Fruit fly (Drosophila melanogaster) whole organism, embryonic: ENCODE data around the gene aru.

ENCODE experiments used
- Antp ChIP-seq: fragments of 200-800 bp; sonication (Bioruptor generic); optimal IDR thresholded peaks from 3 replicates; lab custom pipeline; 2016; ENCODE audit warnings: missing biosample characterization, missing genetic modification characterization
- CG10366 ChIP-seq: fragments of 200-800 bp; sonication (Bioruptor generic); IDR thresholded peaks from 2 replicates; pipeline ENCODE4 v1.3.6; 2022; ENCODE audit warnings: missing biosample characterization, missing genetic modification characterization
- CG10979 ChIP-seq: fragments of 200-800 bp; sonication (Bioruptor generic); optimal IDR thresholded peaks from 2 replicates; lab custom pipeline; 2018; ENCODE audit warnings: missing biosample characterization, mild to moderate bottlenecking, missing genetic modification characterization, moderate library complexity
- CG11696 ChIP-seq: fragments of 200-800 bp; sonication (Bioruptor generic); IDR thresholded peaks from 2 replicates; pipeline ENCODE4 v1.3.6; 2022; ENCODE audit warnings: missing biosample characterization, missing genetic modification characterization
- CG12391 ChIP-seq: fragments of 200-800 bp; sonication (Bioruptor generic); optimal IDR thresholded peaks from 3 replicates; lab custom pipeline; 2018; ENCODE audit warnings: missing biosample characterization, mild to moderate bottlenecking, missing genetic modification characterization, moderate library complexity
- CG14441 ChIP-seq: fragments of 200-800 bp; sonication (Bioruptor generic); IDR thresholded peaks from 2 replicates; pipeline ENCODE4 v1.3.6; 2022; ENCODE audit warnings: missing biosample characterization, missing genetic modification characterization
- CG1647 ChIP-seq: fragments of 200-800 bp; sonication (Bioruptor generic); optimal IDR thresholded peaks from 3 replicates; lab custom pipeline; 2016; ENCODE audit warnings: missing biosample characterization, missing genetic modification characterization
- CG18599 ChIP-seq: fragments of 200-800 bp; sonication (Bioruptor generic); optimal IDR thresholded peaks from 3 replicates; lab custom pipeline; 2017; ENCODE audit warnings: missing biosample characterization, missing genetic modification characterization, mild to moderate bottlenecking, moderate library complexity, missing genetic modification reagents
- CG2199 ChIP-seq: fragments of 200-800 bp; sonication (Bioruptor generic); IDR thresholded peaks from 3 replicates; pipeline ENCODE4 v1.3.6; 2022; ENCODE audit warnings: missing biosample characterization, missing genetic modification characterization
- CG30020 ChIP-seq: fragments of 200-800 bp; optimal IDR thresholded peaks from 2 replicates; lab custom pipeline; 2019; ENCODE audit warnings: missing biosample characterization, mild to moderate bottlenecking, missing genetic modification characterization, moderate library complexity
- CG32532 ChIP-seq: fragments of 200-800 bp; sonication (Bioruptor generic); IDR thresholded peaks from 2 replicates; pipeline ENCODE4 v1.3.6; 2022; ENCODE audit warnings: missing biosample characterization, missing genetic modification characterization
- CG32772 ChIP-seq: fragments of 200-800 bp; sonication (Bioruptor generic); IDR thresholded peaks from 2 replicates; pipeline ENCODE4 v1.3.6; 2022; ENCODE audit warnings: missing biosample characterization, missing genetic modification characterization
- CG34422 ChIP-seq: fragments of 200-800 bp; sonication (Bioruptor generic); IDR thresholded peaks from 3 replicates; pipeline ENCODE4 v1.3.6; 2022; ENCODE audit warnings: missing biosample characterization, missing genetic modification characterization
- CG4404 ChIP-seq: fragments of 200-800 bp; sonication (Bioruptor generic); IDR thresholded peaks from 2 replicates; pipeline ENCODE4 v1.3.6; 2022; ENCODE audit warnings: missing biosample characterization, missing genetic modification characterization
- CG4617 ChIP-seq: fragments of 200-800 bp; sonication (Bioruptor generic); optimal IDR thresholded peaks from 3 replicates; lab custom pipeline; 2016; ENCODE audit warnings: missing biosample characterization, missing genetic modification characterization, borderline replicate concordance
- CG4820 ChIP-seq: fragments of 200-800 bp; sonication (Bioruptor generic); optimal IDR thresholded peaks from 3 replicates; lab custom pipeline; 2016; ENCODE audit warnings: missing biosample characterization, missing genetic modification characterization
- CG7271 ChIP-seq: fragments of 200-800 bp; sonication (Bioruptor generic); optimal IDR thresholded peaks from 2 replicates; lab custom pipeline; 2018; ENCODE audit warnings: missing biosample characterization, mild to moderate bottlenecking, missing genetic modification characterization, moderate library complexity
- Dfd ChIP-seq, 2 experiments: fragments of >200 bp; optimal IDR thresholded peaks; 2 replicates each; lab custom pipeline; 2017; ENCODE audit warnings: missing biosample characterization in 2 of 2, missing genetic modification characterization in 2 of 2
- Dp ChIP-seq: fragments of 200-800 bp; sonication (Bioruptor generic); optimal IDR thresholded peaks from 2 replicates; lab custom pipeline; 2018; ENCODE audit warnings: missing biosample characterization, mild to moderate bottlenecking, missing genetic modification characterization, moderate library complexity
- Ets65A ChIP-seq: fragments of 200-800 bp; sonication (Bioruptor generic); peaks from one replicate; lab custom pipeline; 2016; ENCODE audit warnings: missing biosample characterization, missing genetic modification characterization
- Gug ChIP-seq: fragments of 200-800 bp; sonication (Bioruptor generic); IDR thresholded peaks from 4 replicates; pipeline ENCODE4 v1.3.6; 2022; ENCODE audit warnings: missing biosample characterization, missing genetic modification characterization
- HLH54F ChIP-seq: fragments of 200-800 bp; sonication (Bioruptor generic); optimal IDR thresholded peaks from 3 replicates; lab custom pipeline; 2016; ENCODE audit warnings: missing biosample characterization, missing genetic modification characterization
- Mad ChIP-seq: fragments of 200-800 bp; sonication (Bioruptor generic); optimal IDR thresholded peaks from 2 replicates; lab custom pipeline; 2016; ENCODE audit warnings: missing biosample characterization, missing genetic modification characterization
- Meics ChIP-seq: fragments of 200-800 bp; sonication (Bioruptor generic); optimal IDR thresholded peaks from 2 replicates; lab custom pipeline; 2017; ENCODE audit warnings: missing biosample characterization, mild to moderate bottlenecking, missing genetic modification characterization
- Myb ChIP-seq: fragments of 200-800 bp; sonication (Bioruptor generic); optimal IDR thresholded peaks from 2 replicates; lab custom pipeline; 2016; ENCODE audit warnings: missing biosample characterization, missing genetic modification characterization
- NFAT ChIP-seq: fragments of 200-800 bp; sonication (Bioruptor generic); IDR thresholded peaks from 2 replicates; pipeline ENCODE4 v1.3.6; 2022; ENCODE audit warnings: missing biosample characterization, missing genetic modification characterization
- Rfx ChIP-seq: fragments of 200-800 bp; sonication (Bioruptor generic); IDR thresholded peaks from 2 replicates; pipeline ENCODE4 v1.3.6; 2022; ENCODE audit warnings: missing biosample characterization, missing genetic modification characterization
- Sry-δ ChIP-seq: fragments of 200-800 bp; sonication (Bioruptor generic); optimal IDR thresholded peaks from 2 replicates; lab custom pipeline; 2016; ENCODE audit warnings: missing biosample characterization, missing genetic modification characterization
- Taf1 ChIP-seq: fragments of 200-800 bp; sonication (Bioruptor generic); IDR thresholded peaks from 2 replicates; pipeline ENCODE4 v1.3.6; 2022; ENCODE audit warnings: missing biosample characterization, missing genetic modification characterization
- br ChIP-seq: fragments of >200 bp; optimal IDR thresholded peaks from 2 replicates; lab custom pipeline; 2017
- chinmo ChIP-seq: fragments of 200-800 bp; sonication (Bioruptor generic); IDR thresholded peaks from 4 replicates; pipeline ENCODE4 v1.3.6; 2022; ENCODE audit warnings: missing biosample characterization, missing genetic modification characterization; ENCODE audit not compliant: partially characterized antibody
- fd96Cb ChIP-seq: fragments of 200-800 bp; sonication (Bioruptor generic); optimal IDR thresholded peaks from 2 replicates; lab custom pipeline; 2018; ENCODE audit warnings: missing biosample characterization, mild to moderate bottlenecking, missing genetic modification characterization, moderate library complexity
- gt ChIP-seq: fragments of 200-800 bp; sonication (Bioruptor generic); IDR thresholded peaks from 2 replicates; pipeline ENCODE4 v1.3.6; 2022; ENCODE audit warnings: missing biosample characterization, missing genetic modification characterization
- jumu ChIP-seq: fragments of 200-800 bp; sonication (Bioruptor generic); optimal IDR thresholded peaks from 3 replicates; lab custom pipeline; 2016; ENCODE audit warnings: missing biosample characterization, missing genetic modification characterization
- kay ChIP-seq: fragments of 200-800 bp; sonication (Bioruptor generic); optimal IDR thresholded peaks from 2 replicates; lab custom pipeline; 2016; ENCODE audit warnings: missing biosample characterization, missing genetic modification characterization
- maf-S ChIP-seq: fragments of 200-800 bp; sonication (Bioruptor generic); optimal IDR thresholded peaks from 2 replicates; lab custom pipeline; 2016; ENCODE audit warnings: missing biosample characterization, missing genetic modification characterization
- nerfin-2 ChIP-seq: fragments of 200-800 bp; sonication (Bioruptor generic); IDR thresholded peaks from 2 replicates; pipeline ENCODE4 v1.3.6; 2022; ENCODE audit warnings: missing biosample characterization, missing genetic modification characterization; ENCODE audit not compliant: partially characterized antibody
- nmo ChIP-seq: fragments of 200-800 bp; sonication (Bioruptor generic); optimal IDR thresholded peaks from 2 replicates; lab custom pipeline; 2018; ENCODE audit warnings: missing biosample characterization, mild to moderate bottlenecking, missing genetic modification characterization, moderate library complexity
- pb ChIP-seq: fragments of 200-800 bp; sonication (Bioruptor generic); optimal IDR thresholded peaks from 3 replicates; lab custom pipeline; 2016; ENCODE audit warnings: missing biosample characterization, missing genetic modification characterization
- ranshi ChIP-seq: fragments of 200-800 bp; sonication (Bioruptor generic); IDR thresholded peaks from 2 replicates; pipeline ENCODE4 v1.3.6; 2022; ENCODE audit warnings: missing biosample characterization, missing genetic modification characterization
- row ChIP-seq: fragments of 200-800 bp; sonication (Bioruptor generic); IDR thresholded peaks from 3 replicates; pipeline ENCODE4 v1.3.6; 2022; ENCODE audit warnings: missing biosample characterization, missing genetic modification characterization
- scrt ChIP-seq: fragments of 200-800 bp; sonication (Bioruptor generic); optimal IDR thresholded peaks from 2 replicates; lab custom pipeline; 2018; ENCODE audit warnings: missing biosample characterization, mild to moderate bottlenecking, missing genetic modification characterization, moderate library complexity
- so ChIP-seq: fragments of 200-800 bp; sonication (Bioruptor generic); IDR thresholded peaks from 3 replicates; pipeline ENCODE4 v1.3.6; 2022; ENCODE audit warnings: missing biosample characterization, missing genetic modification characterization
- stwl ChIP-seq: fragments of 200-800 bp; sonication (Bioruptor generic); optimal IDR thresholded peaks from 3 replicates; lab custom pipeline; 2018; ENCODE audit warnings: missing biosample characterization, mild to moderate bottlenecking, missing genetic modification characterization, moderate library complexity
- sug ChIP-seq: fragments of 200-800 bp; optimal IDR thresholded peaks from 2 replicates; lab custom pipeline; 2019; ENCODE audit warnings: missing biosample characterization, mild to moderate bottlenecking, missing genetic modification characterization, moderate library complexity
- tin ChIP-seq: fragments of 200-800 bp; sonication (Bioruptor generic); optimal IDR thresholded peaks from 3 replicates; lab custom pipeline; 2016; ENCODE audit warnings: missing biosample characterization, missing genetic modification characterization
- trem ChIP-seq: fragments of 200-800 bp; optimal IDR thresholded peaks from 3 replicates; lab custom pipeline; 2019; ENCODE audit warnings: missing biosample characterization, mild to moderate bottlenecking, missing genetic modification characterization, moderate library complexity
- unc-4 ChIP-seq: fragments of 200-800 bp; sonication (Bioruptor generic); IDR thresholded peaks from 2 replicates; pipeline ENCODE4 v1.3.6; 2022; ENCODE audit warnings: missing biosample characterization, missing genetic modification characterization; ENCODE audit not compliant: partially characterized antibody
- vnd ChIP-seq: fragments of 200-800 bp; sonication (Bioruptor generic); IDR thresholded peaks from 3 replicates; pipeline ENCODE4 v1.3.6; 2022; ENCODE audit warnings: missing biosample characterization, missing genetic modification characterization; ENCODE audit not compliant: partially characterized antibody
- wor ChIP-seq: fragments of 200-800 bp; sonication (Bioruptor generic); IDR thresholded peaks from 2 replicates; pipeline ENCODE4 v1.3.6; 2022; ENCODE audit warnings: missing biosample characterization, missing genetic modification characterization
- zf30C ChIP-seq: fragments of 200-800 bp; sonication (Bioruptor generic); optimal IDR thresholded peaks from 3 replicates; lab custom pipeline; 2018; ENCODE audit warnings: missing biosample characterization, mild to moderate bottlenecking, missing genetic modification characterization

Gene aru

dm6 chr2L:845341-846004 lies 22.7 kb downstream of the aru start (continued):
- TF ChIP-seq jumu (GFP tag; lab: Kevin White, UChicago) (peak; percentile 91), Gug (GFP tag; lab: Robert Waterston, UW) (peak; percentile 88; the same call in 3 of the 4 replicates), NFAT (peak; percentile 91), CG4820 (peak; percentile 82), trem (tag; lab: Kevin White, UChicago) (peak; percentile 40), CG4404 (GFP tag; lab: Robert Waterston, UW) (peak; percentile 64), CG18599 (GFP tag; lab: Kevin White, UChicago) (peak; percentile 91), nmo (GFP tag; lab: Kevin White, UChicago) (peak; percentile 77), Sry-δ (GFP tag; lab: Kevin White, UChicago) (peak; percentile 49), scrt (GFP tag; lab: Kevin White, UChicago) (peak; percentile 83), gt (GFP tag; lab: Robert Waterston, UW) (peak; percentile 65; the same call in 1 of the 2 replicates), CG34422 (GFP tag; lab: Robert Waterston, UW) (peak; percentile 90), ranshi (GFP tag; lab: Robert Waterston, UW) (peak; percentile 87), CG7271 (no peak), Rfx (GFP tag; lab: Robert Waterston, UW) (peak; percentile 95), zf30C (GFP tag; lab: Kevin White, UChicago) (peak; percentile 64), so (GFP tag; lab: Robert Waterston, UW) (peak; percentile 91), CG32532 (GFP tag; lab: Robert Waterston, UW) (peak; percentile 94), tin (peak; percentile 80), Taf1 (GFP tag; lab: Robert Waterston, UW) (peak; percentile 76), sug (peak; percentile 75), wor (GFP tag; lab: Robert Waterston, UW) (peak; percentile 82), CG12391 (tag; lab: Kevin White, UChicago) (peak; percentile 84), CG14441 (peak; percentile 89), Ets65A (GFP tag; lab: Kevin White, UChicago) (peak; percentile 98), kay (GFP tag; lab: Kevin White, UChicago) (peak; percentile 65), row (GFP tag; lab: Robert Waterston, UW) (peak; percentile 93), pb (GFP tag; lab: Kevin White, UChicago) (peak; percentile 87), Mad (GFP tag; lab: Kevin White, UChicago) (peak; percentile 55), nerfin-2 (no peak), CG1647 (peak; percentile 88), maf-S (GFP tag; lab: Kevin White, UChicago) (peak; percentile 74), unc-4 (GFP tag; lab: Robert Waterston, UW) (no peak), stwl (tag; lab: Kevin White, UChicago) (no peak), HLH54F (peak; percentile 82), CG2199 (peak; percentile 65; the same call in 2 of the 3 replicates), chinmo (GFP tag; lab: Robert Waterston, UW) (peak; percentile 83; the same call in 3 of the 4 replicates), br (lab: Kevin White, UChicago) (no peak), CG10979 (tag; lab: Kevin White, UChicago) (peak; percentile 74), Dp (GFP tag; lab: Kevin White, UChicago) (no peak), CG10366 (GFP tag; lab: Robert Waterston, UW) (peak; percentile 92), Myb (GFP tag; lab: Kevin White, UChicago) (peak; percentile 76), Meics (GFP tag; lab: Kevin White, UChicago) (peak; percentile 90), CG30020 (tag; lab: Kevin White, UChicago) (peak; percentile 2), CG11696 (peak; percentile 75), Dfd (GFP tag; optimal IDR thresholded peaks at IDR 0.05; lab: Kevin White, UChicago) (no peak), fd96Cb (tag; lab: Kevin White, UChicago) (peak; percentile 82), CG4617 (GFP tag; lab: Kevin White, UChicago) (peak; percentile 38), Antp (GFP tag; lab: Kevin White, UChicago) (peak; percentile 92), vnd (GFP tag; lab: Robert Waterston, UW) (no peak), CG32772 (peak; percentile 83)
